Fruit fly (Drosophila melanogaster) whole organism, adult: Measurements from ENCODE around the gene peng.

ENCODE experiments used
- CG11617 ChIP-seq: fragments of 200-800 bp; sonication (Bioruptor generic); optimal IDR thresholded peaks from 2 replicates; lab custom pipeline; 2017; ENCODE audit warnings: mild to moderate bottlenecking, missing biosample characterization, missing genetic modification reagents, missing genetic modification characterization
- CG12768 ChIP-seq: fragments of 200-800 bp; sonication (Bioruptor generic); optimal IDR thresholded peaks from 2 replicates; lab custom pipeline; 2017; ENCODE audit warnings: missing biosample characterization, missing genetic modification characterization, mild to moderate bottlenecking, moderate library complexity, missing genetic modification reagents
- CG14711 ChIP-seq: fragments of 200-800 bp; sonication (Bioruptor generic); optimal IDR thresholded peaks from 2 replicates; lab custom pipeline; 2018; ENCODE audit warnings: missing biosample characterization, mild to moderate bottlenecking, missing genetic modification characterization, moderate library complexity
- CG1620 ChIP-seq: fragments of 200-800 bp; sonication (Bioruptor generic); optimal IDR thresholded peaks from 2 replicates; lab custom pipeline; 2016; ENCODE audit warnings: missing biosample characterization, missing genetic modification characterization
- CG33017 ChIP-seq: fragments of 200-800 bp; sonication (Bioruptor generic); optimal IDR thresholded peaks from 2 replicates; lab custom pipeline; 2018; ENCODE audit warnings: missing biosample characterization, mild to moderate bottlenecking, missing genetic modification characterization, moderate library complexity
- CG5204 ChIP-seq: fragments of 200-800 bp; sonication (Bioruptor generic); optimal IDR thresholded peaks from 2 replicates; lab custom pipeline; 2016; ENCODE audit warnings: missing biosample characterization, missing genetic modification characterization
- CG7045 ChIP-seq: fragments of 200-800 bp; sonication (Bioruptor generic); optimal IDR thresholded peaks from 2 replicates; lab custom pipeline; 2017; ENCODE audit warnings: missing biosample characterization, mild to moderate bottlenecking, missing genetic modification characterization
- CG7101 ChIP-seq: fragments of 200-800 bp; sonication (Bioruptor generic); optimal IDR thresholded peaks from 2 replicates; lab custom pipeline; 2018; ENCODE audit warnings: missing biosample characterization, mild to moderate bottlenecking, missing genetic modification characterization, moderate library complexity
- Clk ChIP-seq: fragments of 200-800 bp; sonication (Bioruptor generic); optimal IDR thresholded peaks from 2 replicates; lab custom pipeline; 2017; ENCODE audit warnings: missing biosample characterization, missing genetic modification characterization
- Crg-1 ChIP-seq: fragments of 200-800 bp; sonication (Bioruptor generic); optimal IDR thresholded peaks from 2 replicates; lab custom pipeline; 2016; ENCODE audit warnings: missing biosample characterization, missing genetic modification characterization
- Hr96 ChIP-seq: fragments of 200-800 bp; sonication (Bioruptor generic); optimal IDR thresholded peaks from 2 replicates; lab custom pipeline; 2016; ENCODE audit warnings: missing biosample characterization, missing genetic modification characterization
- Mnt ChIP-seq: fragments of 200-800 bp; sonication (Bioruptor generic); optimal IDR thresholded peaks from 2 replicates; lab custom pipeline; 2016; ENCODE audit warnings: missing biosample characterization, mild to moderate bottlenecking, missing genetic modification characterization
- bab1 ChIP-seq: fragments of 200-800 bp; sonication (Bioruptor generic); optimal IDR thresholded peaks from 3 replicates; lab custom pipeline; 2019; ENCODE audit warnings: missing biosample characterization, mild to moderate bottlenecking, missing genetic modification characterization, moderate library complexity
- cic ChIP-seq: fragments of 200-800 bp; sonication (Bioruptor generic); optimal IDR thresholded peaks from 2 replicates; lab custom pipeline; 2017; ENCODE audit warnings: missing biosample characterization, mild to moderate bottlenecking, missing genetic modification characterization, moderate library complexity
- cnc ChIP-seq, 2 experiments: fragments of >200 bp; optimal IDR thresholded peaks; 2 replicates each; lab custom pipeline; 2017
- kay ChIP-seq: fragments of 200-800 bp; sonication (Bioruptor generic); peaks from one replicate; lab custom pipeline; 2016; ENCODE audit warnings: missing biosample characterization, missing genetic modification characterization, borderline replicate concordance
- ovo ChIP-seq: fragments of 200-800 bp; sonication (Bioruptor generic); optimal IDR thresholded peaks from 2 replicates; lab custom pipeline; 2016; ENCODE audit warnings: missing biosample characterization, missing genetic modification characterization
- pad ChIP-seq: fragments of 200-800 bp; sonication (Bioruptor generic); optimal IDR thresholded peaks from 3 replicates; lab custom pipeline; 2017; ENCODE audit warnings: missing biosample characterization, missing genetic modification characterization, mild to moderate bottlenecking, moderate library complexity, missing genetic modification reagents
- tj ChIP-seq: fragments of 200-800 bp; sonication (Bioruptor generic); optimal IDR thresholded peaks from 3 replicates; lab custom pipeline; 2017; ENCODE audit warnings: missing biosample characterization, mild to moderate bottlenecking, missing genetic modification characterization, moderate library complexity
- toe ChIP-seq: fragments of 200-800 bp; sonication (Bioruptor generic); optimal IDR thresholded peaks from 2 replicates; lab custom pipeline; 2016; ENCODE audit warnings: missing biosample characterization, missing genetic modification characterization

peng gene

dm6 chrX:21319202-21319772 is 30.4 kb downstream of the peng start, which contains the start of the genes SLIRP1 and anox:
Gene SLIRP1 (minus strand): TSS chrX:21319296.
Gene anox (minus strand): TSS chrX:21319296.
- TF ChIP-seq CG7101 (peak; percentile 89), CG14711 (tag; lab: Kevin White, UChicago) (peak; percentile 82), Hr96 (GFP tag; lab: Kevin White, UChicago) (no peak), pad (peak; percentile 75), kay (no peak), CG33017 (peak; percentile 67), Mnt (peak; percentile 56), CG12768 (peak; percentile 76), toe (GFP tag; lab: Kevin White, UChicago) (peak; percentile 67), CG11617 (GFP tag; lab: Kevin White, UChicago) (peak; percentile 80), tj (GFP tag; lab: Kevin White, UChicago) (peak; percentile 85), ovo (GFP tag; lab: Kevin White, UChicago) (peak; percentile 55), cnc (optimal IDR thresholded peaks at IDR 0.05; lab: Kevin White, UChicago) (no peak), cic (GFP tag; lab: Kevin White, UChicago) (peak; percentile 76), Crg-1 (peak; percentile 84), bab1 (GFP tag; lab: Kevin White, UChicago) (peak; percentile 81), CG7045 (GFP tag; lab: Kevin White, UChicago) (peak; percentile 65), CG5204 (GFP tag; lab: Kevin White, UChicago) (peak; percentile 77), CG1620 (GFP tag; lab: Kevin White, UChicago) (peak; percentile 83), Clk (GFP tag; lab: Kevin White, UChicago) (peak; percentile 16)

- TF ChIP-seq pad (no peak), cnc (optimal IDR thresholded peaks at IDR 0.05; lab: Kevin White, UChicago) (no peak), Hr96 (GFP tag; lab: Kevin White, UChicago) (no peak), ovo (GFP tag; lab: Kevin White, UChicago) (no peak), cic (GFP tag; lab: Kevin White, UChicago) (no peak)
Measured at dm6 chrX:21317422-21317821, 32.2 kb downstream of the peng start, which contains the start of gene CG1801. Gene CG1801 (minus strand): TSS chrX:21317522.

dm6 chrX:21315852-21316251 is 33.8 kb downstream of the peng start, which contains the start of gene Rpt6:
Gene Rpt6 (plus strand): TSS chrX:21316052.
- TF ChIP-seq CG7101 (no peak), cnc (optimal IDR thresholded peaks at IDR 0.05; lab: Kevin White, UChicago) (peak; percentile 50 to 83), CG12768 (no peak), CG1620 (GFP tag; lab: Kevin White, UChicago) (peak; percentile 6), tj (GFP tag; lab: Kevin White, UChicago) (peak; percentile 53), bab1 (GFP tag; lab: Kevin White, UChicago) (peak; percentile 42), Mnt (peak; percentile 22)

dm6 chrX:21306485-21307142 is 43.0 kb downstream of the peng start, which contains the start of gene Abca3:
Gene Abca3 (minus strand): TSS chrX:21306665.
- peak; percentile 44 for TF ChIP-seq Mnt
- no peak for TF ChIP-seq cnc (optimal IDR thresholded peaks at IDR 0.05; lab: Kevin White, UChicago)
- peak; percentile 33 for TF ChIP-seq CG7045 (GFP tag; lab: Kevin White, UChicago)
- TF ChIP-seq CG14711 (tag; lab: Kevin White, UChicago), result peak; percentile 70
- TF ChIP-seq Crg-1, result peak; percentile 59
- TF ChIP-seq ovo (GFP tag; lab: Kevin White, UChicago), result peak; percentile 51
- peak; percentile 78 for TF ChIP-seq kay
- TF ChIP-seq CG12768, result peak; percentile 45
- peak; percentile 54 for TF ChIP-seq CG33017
- no peak for TF ChIP-seq cic (GFP tag; lab: Kevin White, UChicago)
- TF ChIP-seq toe (GFP tag; lab: Kevin White, UChicago), result peak; percentile 63
- peak; percentile 79 for TF ChIP-seq CG7101
- TF ChIP-seq CG11617 (GFP tag; lab: Kevin White, UChicago), result peak; percentile 66
- peak; percentile 63 for TF ChIP-seq pad
- peak; percentile 70 for TF ChIP-seq Hr96 (GFP tag; lab: Kevin White, UChicago)
- TF ChIP-seq Clk (GFP tag; lab: Kevin White, UChicago), result no peak
- peak; percentile 66 for TF ChIP-seq CG1620 (GFP tag; lab: Kevin White, UChicago)
- peak; percentile 59 for TF ChIP-seq bab1 (GFP tag; lab: Kevin White, UChicago)
- peak; percentile 33 for TF ChIP-seq tj (GFP tag; lab: Kevin White, UChicago)
- TF ChIP-seq CG5204 (GFP tag; lab: Kevin White, UChicago), result peak; percentile 60
